Worm (Caenorhabditis elegans): ENCODE results near the gene T06D4.6.

Gene T06D4.6

DNA sequence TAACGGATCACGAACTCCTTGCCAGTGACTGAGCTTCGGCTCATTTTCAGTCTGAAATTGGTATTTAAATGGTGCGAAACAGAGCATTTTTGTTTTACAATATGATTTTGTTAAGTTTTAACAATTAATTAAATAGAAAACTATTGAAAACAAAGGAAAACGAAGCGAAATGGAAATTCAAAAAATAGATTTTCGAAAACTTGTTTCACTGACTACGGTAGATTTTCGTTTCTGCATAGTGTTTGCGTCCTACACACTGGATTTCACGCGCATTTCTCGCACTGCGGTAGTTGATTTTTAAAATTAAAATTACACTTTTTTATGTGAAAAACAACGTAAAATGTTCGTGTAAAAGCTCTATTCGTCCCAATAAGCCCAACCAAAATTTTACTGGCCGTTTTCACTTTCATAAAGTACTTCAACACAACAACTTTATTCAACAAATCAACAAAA, 41.0 kb downstream of the T06D4.6 start, which contains the start of gene bath-30:
bath-30 (minus strand) TSS at position 51 of the 453 bp plus-strand sequence.
- TF ChIP-seq dao-5 (tag; optimal IDR thresholded peaks at IDR 0.05): no peak
- TF ChIP-seq W03F9.2 (tag; optimal IDR thresholded peaks at IDR 0.05): no peak
- TF ChIP-seq him-1 (tag; optimal IDR thresholded peaks at IDR 0.05): no peak

ce11 chrII:3344917-3345316, 42.5 kb downstream of the T06D4.6 start, which contains the start of gene bath-28:
TSS of gene bath-28 (minus strand) at chrII:3344967.
- no peak for TF ChIP-seq dao-5 (tag; optimal IDR thresholded peaks at IDR 0.05)

- TF ChIP-seq him-1 (tag; optimal IDR thresholded peaks at IDR 0.05) (no peak), W03F9.2 (tag; optimal IDR thresholded peaks at IDR 0.05) (no peak), dao-5 (tag; optimal IDR thresholded peaks at IDR 0.05) (no peak)
Observed at ce11 chrII:3343714-3344113, 43.7 kb downstream of the T06D4.6 start, which contains the start of gene F14D2.15. TSS of gene F14D2.15 (minus strand) at chrII:3343814.

- no peak for TF ChIP-seq him-1 (tag; optimal IDR thresholded peaks at IDR 0.05)
- no peak for TF ChIP-seq W03F9.2 (tag; optimal IDR thresholded peaks at IDR 0.05)
- no peak for TF ChIP-seq dao-5 (tag; optimal IDR thresholded peaks at IDR 0.05)
Observed at ce11 chrII:3341989-3342388, 45.4 kb downstream of the T06D4.6 start, which contains the start of gene F14D2.11. TSS of gene F14D2.11 (minus strand) at chrII:3342089.

DNA sequence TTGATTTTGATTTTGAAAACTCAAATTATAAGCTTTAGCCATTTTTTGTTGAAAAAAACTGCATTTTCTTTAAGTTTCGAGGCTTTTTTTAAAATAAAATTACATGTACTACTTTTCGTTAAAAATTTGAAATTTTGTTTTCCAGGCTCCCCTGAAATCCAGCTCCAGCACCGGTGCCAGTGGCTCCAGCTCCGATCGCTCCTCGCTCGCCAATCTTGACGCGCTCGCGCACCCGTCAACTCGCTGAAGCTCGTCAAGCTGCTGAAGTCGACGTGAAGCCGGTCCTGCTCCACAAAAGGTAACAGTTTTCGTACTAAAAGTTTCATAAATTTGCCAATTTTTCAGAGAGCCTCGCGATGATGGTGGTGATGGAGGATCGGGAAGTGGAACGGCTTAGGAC, 46.6 kb downstream of the T06D4.6 start:
- TF ChIP-seq W03F9.2 (tag; optimal IDR thresholded peaks at IDR 0.05) (no peak), dao-5 (tag; optimal IDR thresholded peaks at IDR 0.05) (no peak), him-1 (tag; optimal IDR thresholded peaks at IDR 0.05) (no peak)

- TF ChIP-seq dao-5 (tag; optimal IDR thresholded peaks at IDR 0.05) (no peak), W03F9.2 (tag; optimal IDR thresholded peaks at IDR 0.05) (no peak), him-1 (tag; optimal IDR thresholded peaks at IDR 0.05) (no peak)
Observed at ce11 chrII:3340251-3340650, 47.2 kb downstream of the T06D4.6 start, which contains the start of gene F14D2.5. TSS of gene F14D2.5 (plus strand) at chrII:3340551.

ce11 chrII:3338556-3338955, 48.8 kb downstream of the T06D4.6 start, which contains the start of gene F14D2.7:
TSS of gene F14D2.7 (minus strand) at chrII:3338656.
- TF ChIP-seq dao-5 (tag; optimal IDR thresholded peaks at IDR 0.05) (no peak), W03F9.2 (tag; optimal IDR thresholded peaks at IDR 0.05) (no peak), him-1 (tag; optimal IDR thresholded peaks at IDR 0.05) (no peak)
